Fruit fly (Drosophila melanogaster): ENCODE results near the gene CG3061.
A peak's percentile ranks its signal among the peaks of the same experiment; 100 is the strongest.

The CG3061 gene

dm6 chr3R:13983272-13984032 is 48.7 kb upstream of the CG3061 start (continued):
- TF ChIP-seq CG7271 (tag; optimal IDR thresholded peaks at IDR 0.05) (peak; percentile 66), Side (GFP tag; optimal IDR thresholded peaks at IDR 0.05) (peak; percentile 97), tap (tag; optimal IDR thresholded peaks at IDR 0.05) (peak; percentile 87), Fer2 (tag; optimal IDR thresholded peaks at IDR 0.05) (peak; percentile 74), CG7556 (GFP tag; optimal IDR thresholded peaks at IDR 0.05) (peak; percentile 94), cas (GFP tag; IDR thresholded peaks at IDR 0.05) (peak; percentile 62; the same call in 1 of the 2 replicates), E2f2 (GFP tag; IDR thresholded peaks at IDR 0.05) (peak; percentile 73), CG16863 (GFP tag; optimal IDR thresholded peaks at IDR 0.05) (peak; percentile 95), rib (GFP tag; IDR thresholded peaks at IDR 0.05) (peak; percentile 13; the same call in 1 of the 2 replicates), H15 (GFP tag; IDR thresholded peaks at IDR 0.05) (peak; percentile 82), CG6854 (GFP tag; optimal IDR thresholded peaks at IDR 0.05) (peak; percentile 88), bowl (GFP tag; IDR thresholded peaks at IDR 0.05) (0 out of 2 replicates have a peak, but pooled peaks have one; percentile 57), sd (tag; optimal IDR thresholded peaks at IDR 0.05) (peak; percentile 83), CG6813 (GFP tag; optimal IDR thresholded peaks at IDR 0.05) (peak; percentile 87), HLH54F (GFP tag; optimal IDR thresholded peaks at IDR 0.05) (peak; percentile 93), gt (GFP tag; IDR thresholded peaks at IDR 0.05) (peak; percentile 64), gsb (GFP tag; IDR thresholded peaks at IDR 0.05) (peak; percentile 73), CG1792 (GFP tag; optimal IDR thresholded peaks at IDR 0.05) (peak; percentile 90), fd102C (GFP tag; optimal IDR thresholded peaks at IDR 0.05) (peak; percentile 41), crp (GFP tag; optimal IDR thresholded peaks at IDR 0.05) (peak in 1 of 2 experiments; percentile 69), CG30020 (tag; optimal IDR thresholded peaks at IDR 0.05) (peak; percentile 68), Opbp (GFP tag; IDR thresholded peaks at IDR 0.05; ENCODE audit: partially characterized antibody) (peak; percentile 51; the same call in 1 of the 3 replicates), ci (GFP tag; IDR thresholded peaks at IDR 0.05) (peak; percentile 76), CG11560 (tag; IDR thresholded peaks at IDR 0.05) (no peak; the same call in 1 of the 3 replicates), CG4424 (GFP tag; optimal IDR thresholded peaks at IDR 0.05) (peak; percentile 92), CG13296 (GFP tag; optimal IDR thresholded peaks at IDR 0.05) (peak; percentile 87), knrl (GFP tag; IDR thresholded peaks at IDR 0.05; ENCODE audit: partially characterized antibody) (no peak; the same call in 2 of the 3 replicates), Neu2 (GFP tag; optimal IDR thresholded peaks at IDR 0.05; ENCODE audit: borderline replicate concordance) (peak; percentile 42), CG14710 (tag; optimal IDR thresholded peaks at IDR 0.05) (peak; percentile 90), CG8765 (GFP tag; IDR thresholded peaks at IDR 0.05) (peak; percentile 73), CG32767 (GFP tag; IDR thresholded peaks at IDR 0.05) (peak; percentile 90), Mrtf (GFP tag; IDR thresholded peaks at IDR 0.05) (peak; percentile 83), CG12744 (GFP tag; optimal IDR thresholded peaks at IDR 0.05) (peak; percentile 84), CG15696 (tag; optimal IDR thresholded peaks at IDR 0.05) (peak; percentile 83), zen2 (GFP tag; IDR thresholded peaks at IDR 0.05; ENCODE audit: partially characterized antibody) (peak; percentile 56; the same call in 2 of the 3 replicates), hth (optimal IDR thresholded peaks at IDR 0.05) (no peak), Nf-YA (GFP tag; IDR thresholded peaks at IDR 0.05) (peak; percentile 62), her (GFP tag; optimal IDR thresholded peaks at IDR 0.05) (peak; percentile 94), sc (optimal IDR thresholded peaks at IDR 0.05) (no peak), sc (GFP tag; optimal IDR thresholded peaks at IDR 0.05) (peak; percentile 87), jumu (GFP tag; optimal IDR thresholded peaks at IDR 0.05) (peak; percentile 96), D19A (tag; optimal IDR thresholded peaks at IDR 0.05) (peak; percentile 91), corto (GFP tag; optimal IDR thresholded peaks at IDR 0.05) (peak; percentile 85), ab (GFP tag; optimal IDR thresholded peaks at IDR 0.05) (peak; percentile 86), HmgZ (tag; optimal IDR thresholded peaks at IDR 0.05) (peak; percentile 92)
